Fruit fly (Drosophila melanogaster): ENCODE measurements around the gene CG14893.

dm6 chr3R:16624371-16624749, 3.8 kb downstream of the CG14893 start, which contains the start of gene Ccdc114:
- TF ChIP-seq Eip93F (GFP tag; optimal IDR thresholded peaks at IDR 0.05) (no peak), spab (GFP tag; optimal IDR thresholded peaks at IDR 0.05) (no peak), CG6276 (GFP tag; optimal IDR thresholded peaks at IDR 0.05) (no peak), CG31627 (GFP tag; optimal IDR thresholded peaks at IDR 0.05) (no peak), CG4318 (GFP tag; optimal IDR thresholded peaks at IDR 0.05) (no peak), achi (GFP tag; optimal IDR thresholded peaks at IDR 0.05) (no peak), CG6792 (GFP tag; optimal IDR thresholded peaks at IDR 0.05) (no peak), eg (GFP tag; IDR thresholded peaks at IDR 0.05) (no peak), CG1621 (tag; optimal IDR thresholded peaks at IDR 0.05) (no peak), Blimp-1 (GFP tag; optimal IDR thresholded peaks at IDR 0.05) (no peak), pdm3 (GFP tag; optimal IDR thresholded peaks at IDR 0.05) (no peak), fd59A (GFP tag; optimal IDR thresholded peaks at IDR 0.05) (no peak)
